Fruit fly (Drosophila melanogaster): ENCODE results near the gene CG13625.

CG13625 gene

DNA sequence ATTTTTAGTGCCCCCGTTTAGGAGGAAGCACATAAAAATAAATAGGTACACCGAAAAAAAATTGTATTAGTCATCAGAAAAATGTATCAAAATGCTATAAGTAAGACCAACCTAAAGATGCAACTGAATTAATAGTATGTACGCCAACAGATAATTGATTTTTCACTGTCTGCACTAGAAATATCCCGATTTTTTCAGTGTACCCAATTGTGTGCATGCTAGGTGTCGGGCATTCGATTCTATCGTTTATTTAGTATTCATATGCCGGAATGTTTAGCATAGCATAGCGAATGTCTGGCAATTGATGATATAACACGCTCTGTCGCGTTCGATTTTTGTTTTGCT is 17.6 kb downstream of the CG13625 start (continued):
- no peak; the same call in 1 of the 2 replicates for TF ChIP-seq CG14667 (GFP tag; IDR thresholded peaks at IDR 0.05)
- TF ChIP-seq ftz-f1 (GFP tag; optimal IDR thresholded peaks at IDR 0.05), result peak; percentile 5
- peak; percentile 66 for TF ChIP-seq Max (GFP tag; optimal IDR thresholded peaks at IDR 0.05)
- TF ChIP-seq CG13894 (tag; optimal IDR thresholded peaks at IDR 0.05), result peak; percentile 76
- TF ChIP-seq pfk (GFP tag; optimal IDR thresholded peaks at IDR 0.05), result no peak
- peak; percentile 45 for TF ChIP-seq CG3995 (GFP tag; optimal IDR thresholded peaks at IDR 0.05)
- TF ChIP-seq Hey (tag; optimal IDR thresholded peaks at IDR 0.05), result peak; percentile 5
- TF ChIP-seq CG13296 (GFP tag; optimal IDR thresholded peaks at IDR 0.05), result peak; percentile 78
- peak; percentile 83 for TF ChIP-seq Blimp-1 (GFP tag; optimal IDR thresholded peaks at IDR 0.05)
- peak; percentile 87 to 92 for TF ChIP-seq chif (GFP tag; optimal IDR thresholded peaks at IDR 0.05)
- TF ChIP-seq HmgZ (tag; optimal IDR thresholded peaks at IDR 0.05), result peak; percentile 79
- TF ChIP-seq CoRest (tag; optimal IDR thresholded peaks at IDR 0.05), result peak; percentile 90
- TF ChIP-seq Doc3 (GFP tag; IDR thresholded peaks at IDR 0.05; ENCODE audit: partially characterized antibody), result no peak
- peak; percentile 86 for TF ChIP-seq CHES-1-like (GFP tag; optimal IDR thresholded peaks at IDR 0.05)
- TF ChIP-seq jigr1 (GFP tag; IDR thresholded peaks at IDR 0.05), result no peak
- peak; percentile 26 for TF ChIP-seq Spps (tag; optimal IDR thresholded peaks at IDR 0.05)
- TF ChIP-seq sna (GFP tag; IDR thresholded peaks at IDR 0.05; ENCODE audit: partially characterized antibody), result no peak
- TF ChIP-seq CG31365 (tag; optimal IDR thresholded peaks at IDR 0.05), result peak; percentile 61
- TF ChIP-seq prd (optimal IDR thresholded peaks at IDR 0.05), result no peak
- peak; percentile 91 for TF ChIP-seq prd (GFP tag; IDR thresholded peaks at IDR 0.05)
- peak; percentile 73; the same call in 1 of the 2 replicates for TF ChIP-seq Lim3 (GFP tag; IDR thresholded peaks at IDR 0.05)
- no peak for TF ChIP-seq CG6254 (GFP tag; optimal IDR thresholded peaks at IDR 0.05)
- peak; percentile 83 for TF ChIP-seq CG31388 (GFP tag; optimal IDR thresholded peaks at IDR 0.05)
- TF ChIP-seq crol (GFP tag; IDR thresholded peaks at IDR 0.05), result peak; percentile 24; the same call in 1 of the 2 replicates
- TF ChIP-seq Xrp1 (GFP tag; IDR thresholded peaks at IDR 0.05), result peak; percentile 88
- peak; percentile 89 for TF ChIP-seq Dbx (GFP tag; IDR thresholded peaks at IDR 0.05)
- TF ChIP-seq unpg (GFP tag; optimal IDR thresholded peaks at IDR 0.05), result peak; percentile 90
- TF ChIP-seq Hr3 (GFP tag; optimal IDR thresholded peaks at IDR 0.05), result peak; percentile 83
- peak; percentile 71 for TF ChIP-seq CG11085 (GFP tag; IDR thresholded peaks at IDR 0.05)
- TF ChIP-seq CG9727 (GFP tag; optimal IDR thresholded peaks at IDR 0.05), result peak; percentile 80
- TF ChIP-seq h (optimal IDR thresholded peaks at IDR 0.05), result no peak
- peak; percentile 92 for TF ChIP-seq gem (tag; optimal IDR thresholded peaks at IDR 0.05)
- TF ChIP-seq her (GFP tag; optimal IDR thresholded peaks at IDR 0.05), result peak; percentile 89
- TF ChIP-seq fd3F (GFP tag; optimal IDR thresholded peaks at IDR 0.05), result peak; percentile 75
- peak; percentile 49 for TF ChIP-seq CG6654 (GFP tag; optimal IDR thresholded peaks at IDR 0.05)
- TF ChIP-seq row (GFP tag; IDR thresholded peaks at IDR 0.05), result peak; percentile 90
- TF ChIP-seq Abd-B (GFP tag; optimal IDR thresholded peaks at IDR 0.05), result peak; percentile 88
- TF ChIP-seq oc (tag; optimal IDR thresholded peaks at IDR 0.05), result peak; percentile 76
- TF ChIP-seq CG2129 (GFP tag; IDR thresholded peaks at IDR 0.05; ENCODE audit: partially characterized antibody), result no peak
- TF ChIP-seq Six4 (GFP tag; optimal IDR thresholded peaks at IDR 0.05), result peak; percentile 71
- peak; percentile 30 for TF ChIP-seq CG10565 (GFP tag; optimal IDR thresholded peaks at IDR 0.05)
- no peak for TF ChIP-seq Dip2 (GFP tag; IDR thresholded peaks at IDR 0.05)
- TF ChIP-seq slbo (GFP tag; IDR thresholded peaks at IDR 0.05), result peak; percentile 92
- peak; percentile 65 for TF ChIP-seq CG7928 (GFP tag; optimal IDR thresholded peaks at IDR 0.05)
- TF ChIP-seq sob (GFP tag; IDR thresholded peaks at IDR 0.05), result peak; percentile 88
- peak; percentile 83 for TF ChIP-seq cwo (GFP tag; optimal IDR thresholded peaks at IDR 0.05)
- TF ChIP-seq cas (GFP tag; IDR thresholded peaks at IDR 0.05), result peak; percentile 60
- no peak for TF ChIP-seq hth (optimal IDR thresholded peaks at IDR 0.05)
- no peak for TF ChIP-seq Dll (GFP tag; IDR thresholded peaks at IDR 0.05; ENCODE audit: partially characterized antibody)
- peak; percentile 88 for TF ChIP-seq CG10366 (GFP tag; IDR thresholded peaks at IDR 0.05)
- TF ChIP-seq CG16863 (GFP tag; optimal IDR thresholded peaks at IDR 0.05), result peak; percentile 88
- peak; percentile 46 for TF ChIP-seq sqz (GFP tag; optimal IDR thresholded peaks at IDR 0.05)

Measured in whole organism, embryonic.